Worm (Caenorhabditis elegans) whole organism, young adult: ENCODE measurements around the gene F38B7.3.

Source experiments
- B0019.2 ChIP-seq: fragments of 200-800 bp; sonication (Bioruptor generic); conservative IDR thresholded peaks from 2 replicates; pipeline ENCODE4 v1.3.6; 2022; ENCODE audit warnings: missing genetic modification reagents, missing genetic modification characterization, missing compliant biosample characterization
- B0035.1 ChIP-seq: sonication (generic microtip); optimal IDR thresholded peaks from 2 replicates; lab custom pipeline; 2016; ENCODE audit warnings: missing genetic modification characterization, mild to moderate bottlenecking, missing compliant biosample characterization, missing genotype, missing genetic modification reagents
- B0261.1 ChIP-seq: sonication (generic microtip); optimal IDR thresholded peaks from 2 replicates; lab custom pipeline; 2016; ENCODE audit warnings: mild to moderate bottlenecking, missing genetic modification characterization, moderate library complexity, missing compliant biosample characterization
- C06A6.2 ChIP-seq: fragments of 200-800 bp; sonication (Bioruptor generic); conservative IDR thresholded peaks from 2 replicates; pipeline ENCODE4 v1.3.6; 2022; ENCODE audit warnings: missing genetic modification characterization, missing compliant biosample characterization
- C17E4.6 ChIP-seq: fragments of 200-800 bp; sonication (Bioruptor generic); IDR thresholded peaks from 2 replicates; pipeline ENCODE4 v1.3.6; 2022; ENCODE audit warnings: missing genetic modification reagents, missing genetic modification characterization, missing compliant biosample characterization
- F10E7.11 ChIP-seq: sonication (generic microtip); optimal IDR thresholded peaks from 2 replicates; lab custom pipeline; 2017; ENCODE audit warnings: mild to moderate bottlenecking, missing genetic modification characterization, moderate library complexity, missing compliant biosample characterization
- F22D6.2 ChIP-seq: sonication (generic microtip); optimal IDR thresholded peaks from 2 replicates; lab custom pipeline; 2016; ENCODE audit warnings: mild to moderate bottlenecking, missing genetic modification characterization, missing compliant biosample characterization
- F49E8.2 ChIP-seq: sonication (generic microtip); optimal IDR thresholded peaks from 3 replicates; lab custom pipeline; 2017; ENCODE audit warnings: missing genetic modification characterization, mild to moderate bottlenecking, missing compliant biosample characterization, antibody characterized with exemption, moderate library complexity; ENCODE audit not compliant: insufficient read depth
- F57A8.1 ChIP-seq: fragments of 200-800 bp; sonication (Bioruptor generic); optimal IDR thresholded peaks from 2 replicates; lab custom pipeline; 2018; ENCODE audit warnings: mild to moderate bottlenecking, missing genetic modification characterization, moderate library complexity, missing compliant biosample characterization
- K11D2.4 ChIP-seq: fragments of 200-800 bp; sonication (Bioruptor generic); IDR thresholded peaks from 2 replicates; pipeline ENCODE4 v1.3.6; 2022; ENCODE audit warnings: missing genetic modification reagents, missing genetic modification characterization, missing compliant biosample characterization
- T07F8.4 ChIP-seq: sonication (generic microtip); optimal IDR thresholded peaks from 2 replicates; lab custom pipeline; 2016; ENCODE audit warnings: mild to moderate bottlenecking, missing genetic modification characterization, moderate library complexity, missing compliant biosample characterization
- Y67H2A.10 ChIP-seq: fragments of 200-800 bp; sonication (Bioruptor generic); conservative IDR thresholded peaks from 2 replicates; pipeline ENCODE4 v1.3.6; 2022; ENCODE audit warnings: missing genetic modification reagents, missing genetic modification characterization, missing compliant biosample characterization
- ZK185.1 ChIP-seq: sonication (generic microtip); optimal IDR thresholded peaks from 2 replicates; lab custom pipeline; 2016; ENCODE audit warnings: mild to moderate bottlenecking, missing genetic modification characterization, missing compliant biosample characterization; ENCODE audit not compliant: poor library complexity, severe bottlenecking
- aptf-2 ChIP-seq: fragments of 200-800 bp; sonication (Bioruptor generic); conservative IDR thresholded peaks from 2 replicates; pipeline ENCODE4 v1.3.6; 2022; ENCODE audit warnings: missing genetic modification reagents, missing genetic modification characterization, missing compliant biosample characterization
- athp-1 ChIP-seq: sonication (generic microtip); optimal IDR thresholded peaks from 2 replicates; lab custom pipeline; 2017; ENCODE audit warnings: mild to moderate bottlenecking, missing genetic modification characterization, missing compliant biosample characterization
- attf-3 ChIP-seq: fragments of 200-800 bp; sonication (Bioruptor generic); conservative IDR thresholded peaks from 2 replicates; pipeline ENCODE4 v1.3.6; 2022; ENCODE audit warnings: missing genetic modification reagents, missing genetic modification characterization, missing compliant biosample characterization
- bed-1 ChIP-seq: fragments of 200-800 bp; sonication (Bioruptor generic); IDR thresholded peaks from 2 replicates; pipeline ENCODE4 v1.3.6; 2022; ENCODE audit warnings: missing genetic modification reagents, missing genetic modification characterization, missing compliant biosample characterization
- bed-2 ChIP-seq: fragments of 200-800 bp; sonication (Bioruptor generic); IDR thresholded peaks from 2 replicates; pipeline ENCODE4 v1.3.6; 2022; ENCODE audit warnings: missing genetic modification reagents, missing genetic modification characterization, missing compliant biosample characterization
- chd-7 ChIP-seq: sonication (generic microtip); optimal IDR thresholded peaks from 2 replicates; lab custom pipeline; 2016; ENCODE audit warnings: mild to moderate bottlenecking, missing genetic modification characterization, moderate library complexity, missing compliant biosample characterization
- die-1 ChIP-seq: sonication (generic microtip); optimal IDR thresholded peaks from 2 replicates; lab custom pipeline; 2016; ENCODE audit warnings: missing genotype, mild to moderate bottlenecking, missing genetic modification characterization, missing compliant biosample characterization
- dox-1 ChIP-seq: fragments of 200-800 bp; sonication (Bioruptor generic); IDR thresholded peaks from 2 replicates; pipeline ENCODE4 v1.3.6; 2022; ENCODE audit warnings: missing genetic modification reagents, missing genetic modification characterization, missing compliant biosample characterization
- dpl-1 ChIP-seq: fragments of 150-350 bp; optimal IDR thresholded peaks from 2 replicates; lab custom pipeline; 2014; ENCODE audit warnings: missing biosample characterization, missing genetic modification reagents, missing genetic modification characterization
- egl-18 ChIP-seq: fragments of 200-800 bp; sonication (Bioruptor generic); IDR thresholded peaks from 2 replicates; pipeline ENCODE4 v1.3.6; 2022; ENCODE audit warnings: missing genetic modification reagents, missing genetic modification characterization, missing compliant biosample characterization
- ets-4 ChIP-seq: fragments of 200-800 bp; sonication (Bioruptor generic); optimal IDR thresholded peaks from 2 replicates; lab custom pipeline; 2018; ENCODE audit warnings: mild to moderate bottlenecking, missing genetic modification characterization, missing compliant biosample characterization
- hlh-12 ChIP-seq: sonication (generic microtip); optimal IDR thresholded peaks from 2 replicates; lab custom pipeline; 2016; ENCODE audit warnings: missing genetic modification characterization, missing compliant biosample characterization
- hmg-1.2 ChIP-seq: fragments of 200-800 bp; sonication (Bioruptor generic); IDR thresholded peaks from 2 replicates; pipeline ENCODE4 v1.3.6; 2022; ENCODE audit warnings: missing genetic modification reagents, missing genetic modification characterization, missing compliant biosample characterization
- hmg-20 ChIP-seq: fragments of 200-800 bp; sonication (Bioruptor generic); IDR thresholded peaks from 2 replicates; pipeline ENCODE4 v1.3.6; 2022; ENCODE audit warnings: missing genetic modification reagents, missing genetic modification characterization, missing compliant biosample characterization
- hrde-1 ChIP-seq: sonication (generic microtip); optimal IDR thresholded peaks from 2 replicates; lab custom pipeline; 2016; ENCODE audit warnings: missing genetic modification characterization, mild to moderate bottlenecking, missing compliant biosample characterization, moderate library complexity, missing genotype, missing genetic modification reagents, borderline replicate concordance
- let-607 ChIP-seq, 2 experiments: fragments of 200-800 bp in 1 of 2; sonication (Bioruptor generic) in 1 of 2; sonication (generic microtip) in 1 of 2; optimal IDR thresholded peaks; 2 replicates each; lab custom pipeline; 2016 to 2018; ENCODE audit warnings: mild to moderate bottlenecking in 2 of 2, missing compliant biosample characterization in 2 of 2, missing genetic modification characterization in 2 of 2, moderate library complexity in 2 of 2, missing genotype in 1 of 2
- lin-35 ChIP-seq, 3 experiments: fragments of 150-350 bp in 2 of 3; sonication (generic microtip) in 1 of 3; optimal IDR thresholded peaks; 2 replicates each; lab custom pipeline; 2014 to 2018; ENCODE audit warnings: missing biosample characterization in 3 of 3, missing genetic modification characterization in 3 of 3, missing genetic modification reagents in 3 of 3
- lin-54 ChIP-seq: fragments of 200-800 bp; sonication (Bioruptor generic); optimal IDR thresholded peaks from 2 replicates; lab custom pipeline; 2018; ENCODE audit warnings: mild to moderate bottlenecking, missing genetic modification characterization, missing compliant biosample characterization
- lsy-27 ChIP-seq: sonication (generic microtip); optimal IDR thresholded peaks from 2 replicates; lab custom pipeline; 2017; ENCODE audit warnings: missing genetic modification characterization, mild to moderate bottlenecking, missing compliant biosample characterization, antibody characterized with exemption, missing genotype, borderline replicate concordance; ENCODE audit not compliant: insufficient read depth
- madf-8 ChIP-seq: fragments of 200-800 bp; sonication (Bioruptor generic); conservative IDR thresholded peaks from 2 replicates; pipeline ENCODE4 v1.3.6; 2022; ENCODE audit warnings: missing genetic modification reagents, missing genetic modification characterization, missing compliant biosample characterization
- mcd-1 ChIP-seq: fragments of 200-800 bp; sonication (Bioruptor generic); IDR thresholded peaks from 2 replicates; pipeline ENCODE4 v1.3.6; 2022; ENCODE audit warnings: missing genetic modification reagents, missing genetic modification characterization, missing compliant biosample characterization
- nfya-1 ChIP-seq: sonication (generic microtip); optimal IDR thresholded peaks from 2 replicates; lab custom pipeline; 2017; ENCODE audit warnings: antibody characterized with exemption, missing compliant biosample characterization, missing genetic modification characterization, borderline replicate concordance; ENCODE audit not compliant: insufficient read depth
- nfyb-1 ChIP-seq: fragments of 200-800 bp; sonication (Bioruptor generic); IDR thresholded peaks from 2 replicates; pipeline ENCODE4 v1.3.6; 2022; ENCODE audit warnings: missing genetic modification reagents, missing genetic modification characterization, missing compliant biosample characterization
- pha-4 ChIP-seq: fragments of 150-350 bp; sonication (generic microtip); optimal IDR thresholded peaks from 2 replicates; lab custom pipeline; 2014; ENCODE audit warnings: missing biosample characterization, missing genetic modification reagents, missing genetic modification characterization
- rcor-1 ChIP-seq: fragments of 200-800 bp; sonication (Bioruptor generic); IDR thresholded peaks from 2 replicates; pipeline ENCODE4 v1.3.6; 2022; ENCODE audit warnings: missing genetic modification reagents, missing genetic modification characterization, missing compliant biosample characterization
- rec-8 ChIP-seq, 2 experiments: sonication (generic microtip); optimal IDR thresholded peaks; 2 replicates each; lab custom pipeline; 2016; ENCODE audit warnings: mild to moderate bottlenecking in 2 of 2, missing genetic modification characterization in 2 of 2, missing genetic modification reagents in 2 of 2, missing genotype in 2 of 2, missing biosample characterization in 1 of 2, missing compliant biosample characterization in 1 of 2, moderate library complexity in 1 of 2
- snpc-1.1 ChIP-seq: sonication (generic microtip); optimal IDR thresholded peaks from 2 replicates; lab custom pipeline; 2017; ENCODE audit warnings: missing genetic modification characterization, mild to moderate bottlenecking, missing compliant biosample characterization, antibody characterized with exemption, moderate library complexity, missing genotype, missing genetic modification reagents; ENCODE audit not compliant: insufficient read depth
- snpc-1.3 ChIP-seq: sonication (generic microtip); optimal IDR thresholded peaks from 2 replicates; lab custom pipeline; 2017; ENCODE audit warnings: missing genetic modification characterization, mild to moderate bottlenecking, missing compliant biosample characterization, antibody characterized with exemption, moderate library complexity, missing genotype, missing genetic modification reagents; ENCODE audit not compliant: insufficient read depth
- snpc-4 ChIP-seq, 5 experiments: fragments of 150-350 bp in 1 of 5; sonication (generic microtip) in 4 of 5; optimal IDR thresholded peaks; 2 replicates each; lab custom pipeline; 2014 to 2018; ENCODE audit warnings: missing genetic modification characterization in 5 of 5, missing biosample characterization in 3 of 5, antibody characterized with exemption in 2 of 5, mild to moderate bottlenecking in 2 of 5, missing compliant biosample characterization in 2 of 5, missing genotype in 2 of 5, moderate library complexity in 2 of 5, missing genetic modification reagents in 1 of 5
- unc-62 ChIP-seq: fragments of 150-350 bp; optimal IDR thresholded peaks from 2 replicates; lab custom pipeline; 2014; ENCODE audit warnings: missing biosample characterization, missing genetic modification reagents, missing genetic modification characterization
- xnd-1 ChIP-seq: sonication (generic microtip); optimal IDR thresholded peaks from 2 replicates; lab custom pipeline; 2016; ENCODE audit warnings: missing genotype, missing genetic modification reagents, missing genetic modification characterization, missing compliant biosample characterization
- zim-3 ChIP-seq: sonication (generic microtip); optimal IDR thresholded peaks from 2 replicates; lab custom pipeline; 2017; ENCODE audit warnings: mild to moderate bottlenecking, missing genetic modification characterization, moderate library complexity, missing compliant biosample characterization
- ztf-26 ChIP-seq: sonication (generic microtip); optimal IDR thresholded peaks from 2 replicates; lab custom pipeline; 2017; ENCODE audit warnings: missing genetic modification characterization, missing compliant biosample characterization

Gene F38B7.3

ce11 chrV:11585122-11585521 lies 36.2 kb downstream of the F38B7.3 start:
- TF ChIP-seq xnd-1 = no peak
- no peak for TF ChIP-seq madf-8
- no peak for TF ChIP-seq C06A6.2 (GFP tag; lab: Robert Waterston, UW)
- TF ChIP-seq egl-18 (GFP tag; lab: Robert Waterston, UW) = no peak
- TF ChIP-seq hmg-1.2 = peak; percentile 81
- no peak for TF ChIP-seq aptf-2 (GFP tag; lab: Robert Waterston, UW)
- TF ChIP-seq rec-8 (tag; optimal IDR thresholded peaks at IDR 0.05; lab: Kevin White, UChicago) = peak in 1 of 2 experiments; percentile 22
- no peak for TF ChIP-seq F10E7.11 (tag; lab: Kevin White, UChicago)
- TF ChIP-seq ZK185.1 (tag; lab: Kevin White, UChicago) = no peak
- TF ChIP-seq lin-54 (GFP tag; lab: Kevin White, UChicago) = no peak
- no peak for TF ChIP-seq dpl-1 (GFP tag; lab: Kevin White, UChicago)
- no peak for TF ChIP-seq F22D6.2
- TF ChIP-seq mcd-1 = no peak; the same call in 1 of the 2 replicates
- TF ChIP-seq B0019.2 (GFP tag; lab: Robert Waterston, UW) = no peak
- no peak for TF ChIP-seq hrde-1 (tag; lab: Kevin White, UChicago)
- TF ChIP-seq T07F8.4 = no peak
- TF ChIP-seq lin-35 (GFP tag; optimal IDR thresholded peaks at IDR 0.05; lab: Kevin White, UChicago) = no peak
- TF ChIP-seq snpc-4 (GFP tag; optimal IDR thresholded peaks at IDR 0.05; lab: Kevin White, UChicago) = peak; percentile 91
- peak; percentile 90 to 97 (median 93) for TF ChIP-seq snpc-4 (tag; optimal IDR thresholded peaks at IDR 0.05; lab: Kevin White, UChicago)
- no peak; the same call in 1 of the 2 replicates for TF ChIP-seq C17E4.6 (GFP tag; lab: Robert Waterston, UW)
- TF ChIP-seq bed-1 (GFP tag; lab: Robert Waterston, UW) = no peak
- no peak for TF ChIP-seq dox-1 (GFP tag; lab: Robert Waterston, UW)
- no peak for TF ChIP-seq ztf-26 (tag; lab: Kevin White, UChicago)
- peak; percentile 43 for TF ChIP-seq snpc-1.3 (tag; lab: Kevin White, UChicago)
- TF ChIP-seq snpc-1.1 (tag; lab: Kevin White, UChicago) = peak; percentile 94
- no peak for TF ChIP-seq unc-62
- no peak for TF ChIP-seq attf-3 (GFP tag; lab: Robert Waterston, UW)
- TF ChIP-seq rcor-1 (GFP tag; lab: Robert Waterston, UW) = peak; percentile 68
- TF ChIP-seq B0035.1 = no peak
- TF ChIP-seq B0261.1 (tag; lab: Kevin White, UChicago) = no peak
- TF ChIP-seq F49E8.2 (tag; lab: Kevin White, UChicago) = peak; percentile 56
- TF ChIP-seq die-1 (tag; lab: Kevin White, UChicago) = no peak
- no peak for TF ChIP-seq Y67H2A.10 (GFP tag; lab: Robert Waterston, UW)
- no peak for TF ChIP-seq K11D2.4
- no peak for TF ChIP-seq bed-2 (GFP tag; lab: Robert Waterston, UW)
- no peak for TF ChIP-seq chd-7 (tag; lab: Kevin White, UChicago)
- no peak for TF ChIP-seq pha-4
- no peak for TF ChIP-seq zim-3
- TF ChIP-seq nfya-1 (tag; lab: Kevin White, UChicago) = no peak
- no peak for TF ChIP-seq nfyb-1 (GFP tag; lab: Robert Waterston, UW)
- TF ChIP-seq lsy-27 = no peak
- no peak for TF ChIP-seq F57A8.1
- TF ChIP-seq ets-4 = no peak
- TF ChIP-seq athp-1 (tag; lab: Kevin White, UChicago) = no peak
- peak; percentile 43; the same call in 1 of the 2 replicates for TF ChIP-seq hmg-20 (GFP tag; lab: Robert Waterston, UW)
- TF ChIP-seq hlh-12 (tag; lab: Kevin White, UChicago) = no peak
- no peak for TF ChIP-seq let-607 (tag; optimal IDR thresholded peaks at IDR 0.05; lab: Kevin White, UChicago)
